Worm (Caenorhabditis elegans): ENCODE measurements around the gene acr-25.

DNA sequence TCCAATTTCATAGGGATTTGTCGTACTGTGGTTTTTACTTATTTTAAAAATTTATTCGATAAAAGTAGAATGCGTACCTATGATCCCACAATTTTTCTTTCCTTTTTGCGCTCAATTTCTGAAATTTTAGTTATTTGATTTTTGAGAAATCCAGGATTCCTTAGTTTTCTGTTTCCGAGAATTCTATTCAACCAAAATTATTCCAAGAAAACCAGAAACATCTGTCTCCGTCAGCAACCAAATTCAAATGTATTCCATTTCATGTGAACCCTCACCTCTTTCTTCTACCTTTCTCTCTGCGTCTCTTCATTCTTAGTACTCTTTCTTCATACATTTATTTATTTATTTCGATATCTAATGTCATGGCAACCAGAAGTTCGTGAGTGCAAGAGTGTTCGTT is 47.7 kb downstream of the acr-25 start:
- TF ChIP-seq pha-4 (tag; optimal IDR thresholded peaks at IDR 0.05) (no peak), elt-2 (tag; optimal IDR thresholded peaks at IDR 0.05) (no peak), unc-86 (tag; optimal IDR thresholded peaks at IDR 0.05) (no peak), nhr-11 (tag; optimal IDR thresholded peaks at IDR 0.05) (no peak), ceh-19 (GFP tag; optimal IDR thresholded peaks at IDR 0.05) (no peak), fax-1 (tag; optimal IDR thresholded peaks at IDR 0.05) (no peak), gmeb-2 (tag; optimal IDR thresholded peaks at IDR 0.05) (no peak), pag-3 (tag; optimal IDR thresholded peaks at IDR 0.05; ENCODE audit: borderline replicate concordance) (no peak), ceh-48 (tag; optimal IDR thresholded peaks at IDR 0.05) (no peak), tbx-7 (tag; optimal IDR thresholded peaks at IDR 0.05) (no peak), sox-4 (tag; optimal IDR thresholded peaks at IDR 0.05) (no peak)

Measured in whole organism, late embryonic.